Worm (Caenorhabditis elegans) whole organism, L2 larva: ENCODE data around the gene C45G9.8.

Experiments used
- C34F6.9 ChIP-seq: fragments of 150-350 bp; optimal IDR thresholded peaks from 2 replicates; lab custom pipeline; 2014; ENCODE audit warnings: missing biosample characterization, missing genetic modification characterization
- F13H6.1 ChIP-seq: sonication (generic microtip); optimal IDR thresholded peaks from 2 replicates; lab custom pipeline; 2016; ENCODE audit warnings: missing genetic modification characterization, missing compliant biosample characterization
- Y55F3AM.14 ChIP-seq: fragments of 200-800 bp; sonication (Bioruptor generic); optimal IDR thresholded peaks from 2 replicates; lab custom pipeline; 2018; ENCODE audit warnings: mild to moderate bottlenecking, missing genetic modification characterization, missing compliant biosample characterization
- ZK546.5 ChIP-seq: sonication (generic microtip); optimal IDR thresholded peaks from 2 replicates; lab custom pipeline; 2017; ENCODE audit warnings: missing biosample characterization, missing genetic modification characterization
- alr-1 ChIP-seq: fragments of 150-350 bp; optimal IDR thresholded peaks from 2 replicates; lab custom pipeline; 2014; ENCODE audit warnings: missing biosample characterization, missing genetic modification characterization
- aly-2 ChIP-seq: fragments of 150-350 bp; optimal IDR thresholded peaks from 2 replicates; lab custom pipeline; 2014; ENCODE audit warnings: missing biosample characterization, missing genetic modification characterization
- ama-1 ChIP-seq: fragments of 150-350 bp; optimal IDR thresholded peaks from 2 replicates; lab custom pipeline; 2018; ENCODE audit warnings: inconsistent platforms
- blmp-1 ChIP-seq: sonication (generic microtip); optimal IDR thresholded peaks from 2 replicates; lab custom pipeline; 2017; ENCODE audit warnings: missing genetic modification characterization, mild to moderate bottlenecking, missing compliant biosample characterization, antibody characterized with exemption, moderate library complexity; ENCODE audit not compliant: insufficient read depth
- egl-27 ChIP-seq: sonication (generic microtip); optimal IDR thresholded peaks from 3 replicates; lab custom pipeline; 2017; ENCODE audit warnings: missing biosample characterization, missing genetic modification reagents, missing genetic modification characterization
- elt-1 ChIP-seq: fragments of 150-350 bp; optimal IDR thresholded peaks from 2 replicates; lab custom pipeline; 2014; ENCODE audit warnings: missing biosample characterization, missing genetic modification characterization
- fos-1 ChIP-seq: fragments of 150-350 bp; optimal IDR thresholded peaks from 2 replicates; lab custom pipeline; 2014; ENCODE audit warnings: missing biosample characterization, missing genetic modification characterization
- gmeb-1 ChIP-seq: fragments of 150-350 bp; optimal IDR thresholded peaks from 2 replicates; lab custom pipeline; 2014; ENCODE audit warnings: missing biosample characterization, missing genetic modification characterization
- lin-11 ChIP-seq: fragments of 150-350 bp; sonication (generic microtip); optimal IDR thresholded peaks from 2 replicates; lab custom pipeline; 2014; ENCODE audit warnings: missing biosample characterization, missing genetic modification characterization, inconsistent platforms, mixed read lengths
- lsy-2 ChIP-seq, 2 experiments: fragments of 150-350 bp in 1 of 2; sonication (generic microtip) in 1 of 2; optimal IDR thresholded peaks; 2 replicates each; lab custom pipeline; 2014 to 2017; ENCODE audit warnings: missing biosample characterization in 2 of 2, missing genetic modification characterization in 2 of 2
- mbf-1 ChIP-seq: sonication (generic microtip); optimal IDR thresholded peaks from 2 replicates; lab custom pipeline; 2017; ENCODE audit warnings: missing biosample characterization, missing genetic modification characterization
- mdl-1 ChIP-seq, 2 experiments: fragments of 150-350 bp in 1 of 2; sonication (generic microtip) in 1 of 2; optimal IDR thresholded peaks; 2 replicates each; lab custom pipeline; 2017; ENCODE audit warnings: missing biosample characterization in 2 of 2, missing genetic modification characterization in 2 of 2
- nhr-10 ChIP-seq: sonication (generic microtip); optimal IDR thresholded peaks from 2 replicates; lab custom pipeline; 2017; ENCODE audit warnings: missing biosample characterization, missing genetic modification characterization
- nhr-129 ChIP-seq: fragments of 150-350 bp; optimal IDR thresholded peaks from 2 replicates; lab custom pipeline; 2014; ENCODE audit warnings: missing biosample characterization, missing genetic modification characterization
- nhr-21 ChIP-seq: fragments of 150-350 bp; optimal IDR thresholded peaks from 2 replicates; lab custom pipeline; 2014; ENCODE audit warnings: missing biosample characterization, missing genetic modification characterization
- nhr-23 ChIP-seq: fragments of 150-350 bp; optimal IDR thresholded peaks from 2 replicates; lab custom pipeline; 2014; ENCODE audit warnings: missing biosample characterization, missing genetic modification reagents, missing genetic modification characterization
- nhr-237 ChIP-seq: fragments of 150-350 bp; optimal IDR thresholded peaks from 2 replicates; lab custom pipeline; 2014; ENCODE audit warnings: missing biosample characterization, missing genetic modification characterization
- nhr-25 ChIP-seq: fragments of 150-350 bp; sonication (generic microtip); optimal IDR thresholded peaks from 3 replicates; lab custom pipeline; 2014; ENCODE audit warnings: missing biosample characterization, missing genetic modification characterization
- nhr-6 ChIP-seq: fragments of 150-350 bp; optimal IDR thresholded peaks from 2 replicates; lab custom pipeline; 2014; ENCODE audit warnings: missing biosample characterization, missing genetic modification characterization
- nhr-77 ChIP-seq: fragments of 150-350 bp; optimal IDR thresholded peaks from 2 replicates; lab custom pipeline; 2014; ENCODE audit warnings: missing biosample characterization, missing genetic modification characterization
- peb-1 ChIP-seq: fragments of 150-350 bp; optimal IDR thresholded peaks from 2 replicates; lab custom pipeline; 2014; ENCODE audit warnings: missing biosample characterization, missing genetic modification characterization
- sem-4 ChIP-seq: fragments of 150-350 bp; optimal IDR thresholded peaks from 2 replicates; lab custom pipeline; 2014; ENCODE audit warnings: missing biosample characterization, missing genetic modification reagents, missing genetic modification characterization
- skn-1 ChIP-seq: sonication (generic microtip); optimal IDR thresholded peaks from 2 replicates; lab custom pipeline; 2017; ENCODE audit warnings: missing biosample characterization, missing genetic modification characterization
- sma-9 ChIP-seq, 2 experiments: fragments of 150-350 bp in 1 of 2; sonication (generic microtip) in 1 of 2; optimal IDR thresholded peaks; 2 replicates each; lab custom pipeline; 2014 to 2016; ENCODE audit warnings: missing genetic modification characterization in 2 of 2, mild to moderate bottlenecking in 1 of 2, missing biosample characterization in 1 of 2, missing compliant biosample characterization in 1 of 2, missing genetic modification reagents in 1 of 2, moderate library complexity in 1 of 2
- snpc-4 ChIP-seq: fragments of 150-350 bp; optimal IDR thresholded peaks from 2 replicates; lab custom pipeline; 2014; ENCODE audit warnings: missing biosample characterization, missing genetic modification characterization
- unc-55 ChIP-seq: fragments of 150-350 bp; sonication (generic microtip); optimal IDR thresholded peaks from 3 replicates; lab custom pipeline; 2014; ENCODE audit warnings: missing biosample characterization, missing genetic modification reagents, missing genetic modification characterization
- ztf-1 ChIP-seq: fragments of 200-800 bp; sonication (Bioruptor generic); conservative IDR thresholded peaks from 2 replicates; pipeline ENCODE4 v1.3.6; 2022; ENCODE audit warnings: missing genetic modification characterization, missing compliant biosample characterization
- ztf-11 ChIP-seq: sonication (generic microtip); optimal IDR thresholded peaks from 2 replicates; lab custom pipeline; 2017; ENCODE audit warnings: missing biosample characterization, missing genetic modification characterization
- ztf-4 ChIP-seq: fragments of 150-350 bp; optimal IDR thresholded peaks from 2 replicates; lab custom pipeline; 2014; ENCODE audit warnings: missing biosample characterization, missing genetic modification characterization

Gene C45G9.8

ce11 chrIII:5013915-5014346 is 39.5 kb downstream of the C45G9.8 start (continued):
- TF ChIP-seq mbf-1 (no peak), egl-27 (peak; percentile 58)

- TF ChIP-seq mdl-1 (tag; optimal IDR thresholded peaks at IDR 0.05; lab: Kevin White, UChicago) (no peak), ztf-1 (no peak), nhr-77 (tag; lab: Kevin White, UChicago) (no peak), nhr-25 (tag; lab: Kevin White, UChicago) (no peak), aly-2 (tag; lab: Kevin White, UChicago) (no peak), ztf-11 (tag; lab: Kevin White, UChicago) (no peak), sma-9 (GFP tag; optimal IDR thresholded peaks at IDR 0.05; lab: Kevin White, UChicago) (no peak), sma-9 (tag; optimal IDR thresholded peaks at IDR 0.05; lab: Kevin White, UChicago) (no peak), gmeb-1 (tag; lab: Kevin White, UChicago) (no peak), snpc-4 (tag; lab: Kevin White, UChicago) (no peak), elt-1 (tag; lab: Kevin White, UChicago) (no peak), ama-1 (lab: Kevin White, UChicago) (no peak)
Measured at ce11 chrIII:5012460-5012859, 41.0 kb downstream of the C45G9.8 start.

ce11 chrIII:5010723-5011122 is 42.7 kb downstream of the C45G9.8 start:
- TF ChIP-seq skn-1 (tag; lab: Kevin White, UChicago) (no peak), nhr-10 (tag; lab: Kevin White, UChicago) (no peak), gmeb-1 (tag; lab: Kevin White, UChicago) (no peak), mdl-1 (tag; optimal IDR thresholded peaks at IDR 0.05; lab: Kevin White, UChicago) (no peak), F13H6.1 (tag; lab: Kevin White, UChicago) (no peak), aly-2 (tag; lab: Kevin White, UChicago) (no peak), egl-27 (no peak), mbf-1 (no peak), nhr-129 (tag; lab: Kevin White, UChicago) (no peak), nhr-23 (tag; lab: Kevin White, UChicago) (no peak), sem-4 (tag; lab: Kevin White, UChicago) (no peak), lin-11 (tag; lab: Kevin White, UChicago) (no peak), peb-1 (no peak), alr-1 (no peak), Y55F3AM.14 (GFP tag; lab: Kevin White, UChicago) (no peak), unc-55 (GFP tag; lab: Kevin White, UChicago) (no peak)

- no peak for TF ChIP-seq nhr-6 (tag; lab: Kevin White, UChicago)
- no peak for TF ChIP-seq blmp-1 (tag; lab: Kevin White, UChicago)
- no peak for TF ChIP-seq sem-4 (tag; lab: Kevin White, UChicago)
- peak; percentile 2 for TF ChIP-seq aly-2 (tag; lab: Kevin White, UChicago)
- no peak for TF ChIP-seq ztf-4 (tag; lab: Kevin White, UChicago)
- TF ChIP-seq nhr-21 (tag; lab: Kevin White, UChicago): no peak
- TF ChIP-seq nhr-10 (tag; lab: Kevin White, UChicago): no peak
Measured at ce11 chrIII:5008730-5009129, 44.7 kb downstream of the C45G9.8 start, which contains the start of gene R144.11. TSS of gene R144.11 (minus strand) at chrIII:5008830.

- TF ChIP-seq Y55F3AM.14 (GFP tag; lab: Kevin White, UChicago) (no peak), C34F6.9 (tag; lab: Kevin White, UChicago) (no peak), peb-1 (no peak), ztf-11 (tag; lab: Kevin White, UChicago) (no peak), F13H6.1 (tag; lab: Kevin White, UChicago) (no peak), nhr-23 (tag; lab: Kevin White, UChicago) (no peak), fos-1 (tag; lab: Kevin White, UChicago) (no peak), ZK546.5 (tag; lab: Kevin White, UChicago) (no peak), gmeb-1 (tag; lab: Kevin White, UChicago) (no peak), lsy-2 (tag; optimal IDR thresholded peaks at IDR 0.05; lab: Kevin White, UChicago) (no peak), nhr-237 (no peak)
Measured at ce11 chrIII:5006881-5007280, 46.6 kb downstream of the C45G9.8 start, which contains the start of gene R144.12. TSS of gene R144.12 (minus strand) at chrIII:5006981.
